Worm (Caenorhabditis elegans): ENCODE data around the gene C34C12.2.

ce11 chrIII:3488224-3488623, 34.6 kb downstream of the C34C12.2 start, which contains the start of gene C34C12.7:
- TF ChIP-seq swsn-7 (tag; optimal IDR thresholded peaks at IDR 0.05) (no peak), tlp-1 (tag; optimal IDR thresholded peaks at IDR 0.05) (no peak), nhr-90 (tag; optimal IDR thresholded peaks at IDR 0.05; ENCODE audit: poor library complexity) (no peak), skn-1 (tag; optimal IDR thresholded peaks at IDR 0.05) (no peak), nhr-19 (GFP tag; conservative IDR thresholded peaks at IDR 0.05) (no peak), lin-35 (GFP tag; optimal IDR thresholded peaks at IDR 0.05) (peak in 1 of 2 experiments; percentile 35), dpl-1 (GFP tag; optimal IDR thresholded peaks at IDR 0.05) (peak in 1 of 3 experiments; percentile 10), ama-1 (optimal IDR thresholded peaks at IDR 0.05) (no peak), vab-15 (tag; optimal IDR thresholded peaks at IDR 0.05) (no peak), isw-1 (GFP tag; IDR thresholded peaks at IDR 0.05) (no peak)

Data from whole organism, L1 larva.